Worm (Caenorhabditis elegans) whole organism, L3 larva: ENCODE measurements around the gene C15C8.8.

ENCODE experiments used
- R02D3.7 ChIP-seq: fragments of 150-350 bp; optimal IDR thresholded peaks from 2 replicates; lab custom pipeline; 2014; ENCODE audit warnings: missing biosample characterization, missing genetic modification characterization
- aly-2 ChIP-seq: fragments of 150-350 bp; optimal IDR thresholded peaks from 2 replicates; lab custom pipeline; 2014; ENCODE audit warnings: missing biosample characterization, missing genetic modification characterization
- ama-1 ChIP-seq: fragments of 150-350 bp; optimal IDR thresholded peaks from 2 replicates; lab custom pipeline; 2018
- ceh-16 ChIP-seq: sonication (generic microtip); optimal IDR thresholded peaks from 2 replicates; lab custom pipeline; 2017; ENCODE audit warnings: missing biosample characterization, missing genetic modification characterization
- ceh-28 ChIP-seq: fragments of 150-350 bp; optimal IDR thresholded peaks from 2 replicates; lab custom pipeline; 2014; ENCODE audit warnings: missing biosample characterization, missing genetic modification reagents, missing genetic modification characterization
- ceh-82 ChIP-seq: fragments of 150-350 bp; optimal IDR thresholded peaks from 2 replicates; lab custom pipeline; 2014; ENCODE audit warnings: missing biosample characterization, missing genetic modification characterization
- ceh-9 ChIP-seq: sonication (generic microtip); optimal IDR thresholded peaks from 2 replicates; lab custom pipeline; 2018; ENCODE audit warnings: missing biosample characterization, missing genetic modification characterization
- daf-12 ChIP-seq: fragments of 150-350 bp; optimal IDR thresholded peaks from 2 replicates; lab custom pipeline; 2014; ENCODE audit warnings: missing biosample characterization, missing genetic modification reagents, missing genetic modification characterization
- egl-27 ChIP-seq: sonication (generic microtip); optimal IDR thresholded peaks from 4 replicates; lab custom pipeline; 2017; ENCODE audit warnings: missing biosample characterization, missing genetic modification reagents, missing genetic modification characterization
- egl-5 ChIP-seq: fragments of 150-350 bp; optimal IDR thresholded peaks from 2 replicates; lab custom pipeline; 2017; ENCODE audit warnings: missing biosample characterization, missing genetic modification reagents, missing genetic modification characterization, inconsistent platforms
- elt-1 ChIP-seq: fragments of 150-350 bp; optimal IDR thresholded peaks from 2 replicates; lab custom pipeline; 2014; ENCODE audit warnings: missing biosample characterization, missing genetic modification characterization
- elt-2 ChIP-seq: sonication (generic microtip); optimal IDR thresholded peaks from 2 replicates; lab custom pipeline; 2016; ENCODE audit warnings: missing genetic modification reagents, mild to moderate bottlenecking, missing genetic modification characterization, missing compliant biosample characterization
- elt-3 ChIP-seq, 3 experiments: fragments of 150-350 bp in 1 of 3; sonication (generic microtip) in 2 of 3; optimal IDR thresholded peaks; 2 replicates in 2 of 3; 4 replicates in 1 of 3; lab custom pipeline; 2014 to 2017; ENCODE audit warnings: missing biosample characterization in 3 of 3, missing genetic modification characterization in 3 of 3
- eor-1 ChIP-seq, 2 experiments: fragments of 150-350 bp; optimal IDR thresholded peaks; 2 replicates each; lab custom pipeline; 2014 to 2018; ENCODE audit warnings: missing biosample characterization in 2 of 2, missing genetic modification characterization in 2 of 2
- fkh-10 ChIP-seq: sonication (generic microtip); optimal IDR thresholded peaks from 2 replicates; lab custom pipeline; 2017; ENCODE audit warnings: missing biosample characterization, missing genetic modification reagents, missing genetic modification characterization
- fkh-2 ChIP-seq: fragments of 150-350 bp; optimal IDR thresholded peaks from 2 replicates; lab custom pipeline; 2014; ENCODE audit warnings: missing biosample characterization, missing genetic modification reagents, missing genetic modification characterization
- fos-1 ChIP-seq: fragments of 150-350 bp; optimal IDR thresholded peaks from 2 replicates; lab custom pipeline; 2014; ENCODE audit warnings: missing biosample characterization, missing genetic modification characterization
- hmg-11 ChIP-seq: sonication (generic microtip); optimal IDR thresholded peaks from 2 replicates; lab custom pipeline; 2016; ENCODE audit warnings: missing genetic modification characterization, missing compliant biosample characterization
- jun-1 ChIP-seq: fragments of 150-350 bp; optimal IDR thresholded peaks from 2 replicates; lab custom pipeline; 2014; ENCODE audit warnings: missing biosample characterization, missing genetic modification reagents, missing genetic modification characterization
- lin-15B ChIP-seq: fragments of 150-350 bp; optimal IDR thresholded peaks from 2 replicates; lab custom pipeline; 2014; ENCODE audit warnings: missing biosample characterization, missing genetic modification characterization
- lin-39 ChIP-seq: fragments of 150-350 bp; optimal IDR thresholded peaks from 2 replicates; lab custom pipeline; 2018; ENCODE audit warnings: missing biosample characterization, missing genetic modification reagents, missing genetic modification characterization
- lsy-12 ChIP-seq: sonication (generic microtip); optimal IDR thresholded peaks from 2 replicates; lab custom pipeline; 2016; ENCODE audit warnings: mild to moderate bottlenecking, missing genetic modification characterization, missing compliant biosample characterization
- mdl-1 ChIP-seq: fragments of 150-350 bp; optimal IDR thresholded peaks from 2 replicates; lab custom pipeline; 2014; ENCODE audit warnings: missing biosample characterization, missing genetic modification characterization
- nfya-1 ChIP-seq: sonication (generic microtip); optimal IDR thresholded peaks from 2 replicates; lab custom pipeline; 2017; ENCODE audit warnings: missing genetic modification characterization, mild to moderate bottlenecking, missing compliant biosample characterization, antibody characterized with exemption, moderate library complexity; ENCODE audit not compliant: insufficient read depth
- nhr-12 ChIP-seq: fragments of 150-350 bp; optimal IDR thresholded peaks from 2 replicates; lab custom pipeline; 2014; ENCODE audit warnings: missing biosample characterization, missing genetic modification characterization
- nhr-23 ChIP-seq: fragments of 150-350 bp; optimal IDR thresholded peaks from 2 replicates; lab custom pipeline; 2014; ENCODE audit warnings: missing biosample characterization, missing genetic modification reagents, missing genetic modification characterization
- nhr-25 ChIP-seq: sonication (generic microtip); optimal IDR thresholded peaks from 2 replicates; lab custom pipeline; 2017; ENCODE audit warnings: missing biosample characterization, missing genetic modification characterization
- nhr-28 ChIP-seq: fragments of 150-350 bp; optimal IDR thresholded peaks from 2 replicates; lab custom pipeline; 2014; ENCODE audit warnings: missing biosample characterization, missing genetic modification characterization
- nhr-43 ChIP-seq: sonication (generic microtip); optimal IDR thresholded peaks from 2 replicates; lab custom pipeline; 2016; ENCODE audit warnings: mild to moderate bottlenecking, missing genetic modification characterization, missing compliant biosample characterization; ENCODE audit not compliant: poor library complexity, severe bottlenecking
- nhr-67 ChIP-seq: fragments of 150-350 bp; optimal IDR thresholded peaks from 2 replicates; lab custom pipeline; 2014; ENCODE audit warnings: missing biosample characterization, missing genetic modification characterization
- nhr-76 ChIP-seq: fragments of 150-350 bp; sonication (generic microtip); optimal IDR thresholded peaks from 5 replicates; lab custom pipeline; 2014; ENCODE audit warnings: missing biosample characterization, missing genetic modification characterization
- pha-4 ChIP-seq: fragments of 150-350 bp; optimal IDR thresholded peaks from 2 replicates; lab custom pipeline; 2014; ENCODE audit warnings: missing biosample characterization, missing genetic modification reagents, missing genetic modification characterization
- pqm-1 ChIP-seq: fragments of 150-350 bp; optimal IDR thresholded peaks from 2 replicates; lab custom pipeline; 2017; ENCODE audit warnings: missing biosample characterization, missing genetic modification characterization, inconsistent platforms
- skn-1 ChIP-seq: fragments of 150-350 bp; optimal IDR thresholded peaks from 2 replicates; lab custom pipeline; 2014; ENCODE audit warnings: missing biosample characterization, missing genetic modification characterization
- tbx-2 ChIP-seq: sonication (generic microtip); optimal IDR thresholded peaks from 2 replicates; lab custom pipeline; 2016; ENCODE audit warnings: mild to moderate bottlenecking, missing genetic modification characterization, missing compliant biosample characterization
- unc-39 ChIP-seq: sonication (generic microtip); optimal IDR thresholded peaks from 4 replicates; lab custom pipeline; 2017; ENCODE audit warnings: missing biosample characterization, missing genetic modification characterization
- unc-62 ChIP-seq: fragments of 150-350 bp; sonication (generic microtip); optimal IDR thresholded peaks from 4 replicates; lab custom pipeline; 2014; ENCODE audit warnings: missing biosample characterization, missing genetic modification reagents, missing genetic modification characterization
- zag-1 ChIP-seq: fragments of 150-350 bp; optimal IDR thresholded peaks from 2 replicates; lab custom pipeline; 2014; ENCODE audit warnings: missing biosample characterization, missing genetic modification characterization
- ztf-11 ChIP-seq: fragments of 150-350 bp; optimal IDR thresholded peaks from 2 replicates; lab custom pipeline; 2014; ENCODE audit warnings: missing biosample characterization, missing genetic modification characterization
- ztf-4 ChIP-seq: fragments of 150-350 bp; optimal IDR thresholded peaks from 2 replicates; lab custom pipeline; 2014; ENCODE audit warnings: missing biosample characterization, missing genetic modification characterization

Gene C15C8.8

ce11 chrV:12760913-12761312 lies 8.6 kb upstream of the C15C8.8 start, which contains the start of gene F18E2.15:
Gene F18E2.15 (minus strand): TSS chrV:12761013.
- TF ChIP-seq jun-1 (tag; lab: Kevin White, UChicago) (no peak), pqm-1 (tag; lab: Kevin White, UChicago) (no peak), nhr-23 (no peak), nhr-25 (tag; lab: Kevin White, UChicago) (no peak), mdl-1 (tag; lab: Kevin White, UChicago) (no peak), skn-1 (tag; lab: Kevin White, UChicago) (no peak), ztf-11 (no peak), nhr-43 (tag; lab: Kevin White, UChicago) (no peak), fos-1 (tag; lab: Kevin White, UChicago) (no peak), eor-1 (tag; optimal IDR thresholded peaks at IDR 0.05; lab: Kevin White, UChicago) (no peak), lsy-12 (tag; lab: Kevin White, UChicago) (no peak), fkh-2 (tag; lab: Kevin White, UChicago) (no peak), elt-3 (tag; optimal IDR thresholded peaks at IDR 0.05; lab: Kevin White, UChicago) (no peak), pha-4 (no peak), ceh-82 (no peak)
- TF ChIP-seq, all 47 proteins: peak for 0

DNA sequence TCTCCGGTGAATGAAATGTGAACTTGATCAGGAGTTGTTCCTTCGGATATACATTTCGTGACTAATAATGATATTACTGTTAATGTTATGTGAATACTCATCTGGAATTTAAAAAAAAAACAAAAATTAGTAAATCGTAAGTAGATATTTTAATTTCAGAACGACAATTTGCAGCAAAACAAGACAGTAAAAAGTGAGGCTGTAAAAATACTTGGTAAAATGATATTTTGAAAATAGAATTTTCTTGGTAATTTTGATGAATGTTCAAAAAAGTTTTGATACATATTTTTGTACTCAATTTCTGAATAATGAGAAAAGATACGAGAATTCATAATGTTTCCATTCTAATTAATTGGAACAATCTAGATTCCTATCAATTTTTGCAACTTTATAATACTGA lies 7.4 kb upstream of the C15C8.8 start, which contains the start of gene papl-1:
TSS of gene papl-1 (minus strand) at position 101 of the 400 bp plus-strand sequence.
- TF ChIP-seq unc-62 (GFP tag; lab: Kevin White, UChicago) (no peak), nhr-76 (tag; lab: Kevin White, UChicago) (no peak), fkh-10 (GFP tag; lab: Kevin White, UChicago) (no peak), daf-12 (tag; lab: Kevin White, UChicago) (no peak), egl-27 (tag; lab: Kevin White, UChicago) (no peak), lin-39 (no peak), pha-4 (no peak), aly-2 (tag; lab: Kevin White, UChicago) (no peak), elt-3 (tag; optimal IDR thresholded peaks at IDR 0.05; lab: Kevin White, UChicago) (no peak), ama-1 (no peak), nhr-28 (no peak), elt-1 (no peak), ceh-9 (tag; lab: Kevin White, UChicago) (no peak), mdl-1 (tag; lab: Kevin White, UChicago) (no peak), ztf-4 (no peak), unc-39 (tag; lab: Kevin White, UChicago) (no peak)

DNA sequence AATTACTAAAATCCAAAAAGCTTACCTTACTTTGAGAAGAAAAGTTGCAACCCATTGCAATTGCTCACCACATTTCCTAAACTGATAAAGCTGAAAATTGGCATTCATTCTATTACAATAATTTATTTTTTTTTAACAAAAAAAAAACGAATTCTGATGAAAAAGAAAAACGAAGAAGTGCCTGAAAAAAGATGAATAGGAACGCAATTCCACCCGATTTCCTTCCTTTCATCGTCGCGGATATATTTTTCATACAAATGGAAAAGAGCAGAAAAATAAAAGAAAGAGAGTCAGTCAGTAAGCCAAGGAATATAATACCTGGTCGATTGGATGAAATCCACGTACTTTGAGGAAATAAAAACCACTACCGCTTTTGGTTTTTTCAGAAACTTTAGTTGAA lies 2.5 kb upstream of the C15C8.8 start, which contains the start of gene gpa-13:
TSS of gene gpa-13 (minus strand) at position 101 of the 400 bp plus-strand sequence.
- TF ChIP-seq ztf-4 = no peak
- TF ChIP-seq ama-1 = no peak
- TF ChIP-seq egl-5 (tag; lab: Kevin White, UChicago) = no peak
- TF ChIP-seq egl-27 (tag; lab: Kevin White, UChicago) = no peak
- no peak for TF ChIP-seq ztf-11
- no peak for TF ChIP-seq ceh-28 (tag; lab: Kevin White, UChicago)
- TF ChIP-seq nhr-43 (tag; lab: Kevin White, UChicago) = no peak
- no peak for TF ChIP-seq jun-1 (tag; lab: Kevin White, UChicago)
- no peak for TF ChIP-seq nhr-12 (tag; lab: Kevin White, UChicago)
- TF ChIP-seq daf-12 (tag; lab: Kevin White, UChicago) = no peak
- no peak for TF ChIP-seq unc-39 (tag; lab: Kevin White, UChicago)
- no peak for TF ChIP-seq ceh-9 (tag; lab: Kevin White, UChicago)
- TF ChIP-seq pha-4 = no peak
- no peak for TF ChIP-seq lin-15B (tag; lab: Kevin White, UChicago)
- no peak for TF ChIP-seq nhr-76 (tag; lab: Kevin White, UChicago)
- no peak for TF ChIP-seq eor-1 (tag; optimal IDR thresholded peaks at IDR 0.05; lab: Kevin White, UChicago)
- no peak for TF ChIP-seq mdl-1 (tag; lab: Kevin White, UChicago)
- TF ChIP-seq hmg-11 (tag; lab: Kevin White, UChicago) = no peak

DNA sequence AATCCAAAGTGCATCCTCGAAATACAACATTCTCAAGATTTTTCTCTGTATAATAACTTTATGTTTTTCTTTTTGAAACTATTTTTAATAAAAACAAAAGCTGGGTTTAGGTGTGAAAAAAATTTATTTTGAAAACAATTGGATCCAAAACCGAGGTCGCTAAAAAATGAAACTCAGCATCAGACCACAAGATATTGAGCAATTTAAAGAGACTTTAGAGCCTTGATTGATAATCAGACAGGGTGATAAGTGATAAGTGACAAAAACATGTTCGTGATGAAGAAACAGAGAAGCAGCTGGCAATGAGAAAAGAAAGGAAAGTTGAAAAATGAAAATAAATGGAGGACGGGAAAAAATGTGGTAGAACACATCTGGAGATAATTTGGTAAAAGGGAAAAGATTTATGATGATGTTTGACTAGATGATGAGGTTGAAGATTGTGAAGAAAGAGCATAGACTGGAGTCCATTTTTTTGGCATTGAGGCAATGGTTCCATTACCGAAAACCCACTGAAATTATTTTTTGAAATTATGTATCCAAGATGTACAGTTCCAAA lies 734 bp downstream of the C15C8.8 start, which contains the start of gene C15C8.6:
TSS of gene C15C8.6 (minus strand) at position 51 of the 556 bp plus-strand sequence.
- TF ChIP-seq nhr-67 (tag; lab: Kevin White, UChicago) (no peak), nhr-12 (tag; lab: Kevin White, UChicago) (no peak), elt-2 (tag; lab: Kevin White, UChicago) (no peak), elt-1 (no peak), eor-1 (tag; optimal IDR thresholded peaks at IDR 0.05; lab: Kevin White, UChicago) (no peak), lsy-12 (tag; lab: Kevin White, UChicago) (no peak), nfya-1 (no peak), R02D3.7 (tag; lab: Kevin White, UChicago) (no peak), ceh-16 (tag; lab: Kevin White, UChicago) (no peak), unc-39 (tag; lab: Kevin White, UChicago) (no peak), zag-1 (no peak), nhr-25 (tag; lab: Kevin White, UChicago) (no peak), tbx-2 (tag; lab: Kevin White, UChicago) (no peak)
